Worm (Caenorhabditis elegans) whole organism, L1 larva: Measurements from ENCODE around the gene F41E6.1.

Experiments
- Y116A8C.19 ChIP-seq: sonication (generic microtip); optimal IDR thresholded peaks from 2 replicates; lab custom pipeline; 2016; ENCODE audit warnings: missing compliant biosample characterization, missing genetic modification characterization, borderline replicate concordance
- efl-1 ChIP-seq, 4 experiments: fragments of 150-350 bp; optimal IDR thresholded peaks in 3 of 4; peaks in 1 of 4; 1 replicate in 1 of 4; 2 replicates in 3 of 4; lab custom pipeline; 2014; ENCODE audit warnings: missing biosample characterization in 2 of 4, missing genetic modification characterization in 2 of 4, missing genetic modification reagents in 2 of 4
- elt-3 ChIP-seq, 6 experiments: fragments of 150-350 bp in 1 of 6; sonication (generic microtip); optimal IDR thresholded peaks; 2 replicates each; lab custom pipeline; 2017 to 2018; ENCODE audit warnings: missing biosample characterization in 6 of 6, missing genetic modification characterization in 6 of 6, inconsistent platforms in 1 of 6
- nhr-19 ChIP-seq: fragments of 200-800 bp; sonication (Bioruptor generic); conservative IDR thresholded peaks from 2 replicates; pipeline ENCODE4 v1.3.6; 2022; ENCODE audit warnings: missing genetic modification characterization, missing compliant biosample characterization
- nhr-20 ChIP-seq: sonication (generic microtip); optimal IDR thresholded peaks from 2 replicates; lab custom pipeline; 2016; ENCODE audit warnings: mild to moderate bottlenecking, missing genetic modification characterization, missing compliant biosample characterization
- nhr-77 ChIP-seq: fragments of 150-350 bp; optimal IDR thresholded peaks from 2 replicates; lab custom pipeline; 2014; ENCODE audit warnings: missing biosample characterization, missing genetic modification characterization
- pag-3 ChIP-seq: sonication (generic microtip); optimal IDR thresholded peaks from 2 replicates; lab custom pipeline; 2017; ENCODE audit warnings: missing genetic modification characterization, mild to moderate bottlenecking, missing compliant biosample characterization, antibody characterized with exemption, borderline replicate concordance; ENCODE audit not compliant: insufficient read depth
- unc-130 ChIP-seq: fragments of 150-350 bp; optimal IDR thresholded peaks from 2 replicates; lab custom pipeline; 2017; ENCODE audit warnings: missing biosample characterization, missing genetic modification characterization, inconsistent platforms

ce11 chrV:8599192-8599591, 23.2 kb upstream of the F41E6.1 start, which contains the start of gene F41E6.7:
- TF ChIP-seq Y116A8C.19 (tag; lab: Kevin White, UChicago) = no peak
- no peak for TF ChIP-seq unc-130 (tag; lab: Kevin White, UChicago)
- TF ChIP-seq pag-3 (tag; lab: Kevin White, UChicago) = no peak
- no peak for TF ChIP-seq nhr-77
- no peak for TF ChIP-seq efl-1 (optimal IDR thresholded peaks at IDR 0.05; lab: Kevin White, UChicago)
- TF ChIP-seq efl-1 (GFP tag; optimal IDR thresholded peaks at IDR 0.05 in 1 of 2; lab: Kevin White, UChicago) = no peak
- no peak for TF ChIP-seq nhr-20 (tag; lab: Kevin White, UChicago)
- no peak for TF ChIP-seq nhr-19 (GFP tag; lab: Robert Waterston, UW)
- no peak for TF ChIP-seq elt-3 (tag; optimal IDR thresholded peaks at IDR 0.05; lab: Kevin White, UChicago)
